Worm (Caenorhabditis elegans) whole organism, L3 larva: ENCODE data around the gene dnj-16.

Experiments
- R02D3.7 ChIP-seq: fragments of 150-350 bp; optimal IDR thresholded peaks from 2 replicates; lab custom pipeline; 2014; ENCODE audit warnings: missing biosample characterization, missing genetic modification characterization
- ceh-28 ChIP-seq: fragments of 150-350 bp; optimal IDR thresholded peaks from 2 replicates; lab custom pipeline; 2014; ENCODE audit warnings: missing biosample characterization, missing genetic modification reagents, missing genetic modification characterization
- ceh-82 ChIP-seq: fragments of 150-350 bp; optimal IDR thresholded peaks from 2 replicates; lab custom pipeline; 2014; ENCODE audit warnings: missing biosample characterization, missing genetic modification characterization
- egl-27 ChIP-seq: sonication (generic microtip); optimal IDR thresholded peaks from 4 replicates; lab custom pipeline; 2017; ENCODE audit warnings: missing biosample characterization, missing genetic modification reagents, missing genetic modification characterization
- lin-15B ChIP-seq: fragments of 150-350 bp; optimal IDR thresholded peaks from 2 replicates; lab custom pipeline; 2014; ENCODE audit warnings: missing biosample characterization, missing genetic modification characterization
- nfya-1 ChIP-seq: sonication (generic microtip); optimal IDR thresholded peaks from 2 replicates; lab custom pipeline; 2017; ENCODE audit warnings: missing genetic modification characterization, mild to moderate bottlenecking, missing compliant biosample characterization, antibody characterized with exemption, moderate library complexity; ENCODE audit not compliant: insufficient read depth
- nhr-12 ChIP-seq: fragments of 150-350 bp; optimal IDR thresholded peaks from 2 replicates; lab custom pipeline; 2014; ENCODE audit warnings: missing biosample characterization, missing genetic modification characterization
- nhr-237 ChIP-seq: fragments of 150-350 bp; optimal IDR thresholded peaks from 2 replicates; lab custom pipeline; 2014; ENCODE audit warnings: missing biosample characterization, missing genetic modification characterization
- nhr-28 ChIP-seq: fragments of 150-350 bp; optimal IDR thresholded peaks from 2 replicates; lab custom pipeline; 2014; ENCODE audit warnings: missing biosample characterization, missing genetic modification characterization
- skn-1 ChIP-seq: fragments of 150-350 bp; optimal IDR thresholded peaks from 2 replicates; lab custom pipeline; 2014; ENCODE audit warnings: missing biosample characterization, missing genetic modification characterization
- tbx-2 ChIP-seq: sonication (generic microtip); optimal IDR thresholded peaks from 2 replicates; lab custom pipeline; 2016; ENCODE audit warnings: mild to moderate bottlenecking, missing genetic modification characterization, missing compliant biosample characterization
- unc-39 ChIP-seq: sonication (generic microtip); optimal IDR thresholded peaks from 4 replicates; lab custom pipeline; 2017; ENCODE audit warnings: missing biosample characterization, missing genetic modification characterization
- unc-62 ChIP-seq: fragments of 150-350 bp; sonication (generic microtip); optimal IDR thresholded peaks from 4 replicates; lab custom pipeline; 2014; ENCODE audit warnings: missing biosample characterization, missing genetic modification reagents, missing genetic modification characterization

- TF ChIP-seq nfya-1 (no peak), tbx-2 (no peak), ceh-82 (tag; lab: Kevin White, UChicago) (no peak), ceh-28 (tag; lab: Kevin White, UChicago) (no peak), nhr-28 (tag; lab: Kevin White, UChicago) (no peak), nhr-237 (tag; lab: Kevin White, UChicago) (no peak), unc-62 (no peak), lin-15B (tag; lab: Kevin White, UChicago) (no peak), nhr-12 (tag; lab: Kevin White, UChicago) (no peak), skn-1 (tag; lab: Kevin White, UChicago) (no peak), unc-39 (tag; lab: Kevin White, UChicago) (no peak), R02D3.7 (no peak), egl-27 (tag; lab: Kevin White, UChicago) (no peak)
Observed at ce11 chrIII:4153299-4153698, 37.6 kb upstream of the dnj-16 start, which contains the start of gene glod-4.
